Worm (Caenorhabditis elegans): ENCODE data around the gene nhr-3.

Gene nhr-3

ce11 chrX:14537625-14538024, 20.7 kb upstream of the nhr-3 start:
- TF ChIP-seq snpc-4 (tag; optimal IDR thresholded peaks at IDR 0.05) (no peak), nhr-28 (tag; optimal IDR thresholded peaks at IDR 0.05) (no peak), cnd-1 (tag; optimal IDR thresholded peaks at IDR 0.05) (no peak), nhr-237 (tag; optimal IDR thresholded peaks at IDR 0.05) (no peak), pha-4 (tag; optimal IDR thresholded peaks at IDR 0.05) (no peak), ham-2 (GFP tag; optimal IDR thresholded peaks at IDR 0.05) (no peak), elt-3 (tag; optimal IDR thresholded peaks at IDR 0.05) (no peak), hlh-1 (tag; optimal IDR thresholded peaks at IDR 0.05) (no peak), tbx-8 (GFP tag; optimal IDR thresholded peaks at IDR 0.05) (no peak), ceh-83 (GFP tag; optimal IDR thresholded peaks at IDR 0.05) (no peak), unc-120 (tag; optimal IDR thresholded peaks at IDR 0.05; ENCODE audit: poor library complexity, severe bottlenecking) (no peak), ces-1 (GFP tag; optimal IDR thresholded peaks at IDR 0.05) (no peak), zip-8 (tag; optimal IDR thresholded peaks at IDR 0.05) (no peak), mls-2 (tag; optimal IDR thresholded peaks at IDR 0.05) (no peak)

- TF ChIP-seq unc-120 (tag; optimal IDR thresholded peaks at IDR 0.05; ENCODE audit: poor library complexity, severe bottlenecking) (no peak), ceh-43 (GFP tag; optimal IDR thresholded peaks at IDR 0.05) (no peak), hlh-1 (tag; optimal IDR thresholded peaks at IDR 0.05) (no peak), tbx-8 (GFP tag; optimal IDR thresholded peaks at IDR 0.05) (no peak), elt-1 (tag; optimal IDR thresholded peaks at IDR 0.05; ENCODE audit: borderline replicate concordance, insufficient read depth) (no peak), mep-1 (tag; optimal IDR thresholded peaks at IDR 0.05) (no peak), nhr-2 (tag; optimal IDR thresholded peaks at IDR 0.05) (no peak), lin-13 (tag; optimal IDR thresholded peaks at IDR 0.05) (no peak), nhr-76 (tag; optimal IDR thresholded peaks at IDR 0.05) (no peak), M03D4.4 (tag; optimal IDR thresholded peaks at IDR 0.05) (no peak), nhr-28 (tag; optimal IDR thresholded peaks at IDR 0.05) (no peak), sptf-1 (tag; optimal IDR thresholded peaks at IDR 0.05) (no peak), unc-39 (tag; optimal IDR thresholded peaks at IDR 0.05) (no peak), sem-2 (GFP tag; optimal IDR thresholded peaks at IDR 0.05) (no peak), flh-1 (GFP tag; optimal IDR thresholded peaks at IDR 0.05) (no peak), mls-2 (tag; optimal IDR thresholded peaks at IDR 0.05) (no peak), bed-3 (GFP tag; optimal IDR thresholded peaks at IDR 0.05) (no peak), nhr-237 (tag; optimal IDR thresholded peaks at IDR 0.05) (no peak)
Observed at ce11 chrX:14539468-14539867, 18.8 kb upstream of the nhr-3 start.

- TF ChIP-seq elt-1 (tag; optimal IDR thresholded peaks at IDR 0.05; ENCODE audit: borderline replicate concordance, insufficient read depth): no peak
- no peak for TF ChIP-seq unc-39 (tag; optimal IDR thresholded peaks at IDR 0.05)
- TF ChIP-seq unc-62 (GFP tag; optimal IDR thresholded peaks at IDR 0.05): no peak
- no peak for TF ChIP-seq ceh-43 (GFP tag; optimal IDR thresholded peaks at IDR 0.05)
- TF ChIP-seq nhr-237 (tag; optimal IDR thresholded peaks at IDR 0.05): no peak
- no peak for TF ChIP-seq sem-2 (GFP tag; optimal IDR thresholded peaks at IDR 0.05)
- no peak for TF ChIP-seq mls-2 (tag; optimal IDR thresholded peaks at IDR 0.05)
- no peak for TF ChIP-seq flh-1 (GFP tag; optimal IDR thresholded peaks at IDR 0.05)
- TF ChIP-seq sptf-1 (tag; optimal IDR thresholded peaks at IDR 0.05): no peak
- TF ChIP-seq M03D4.4 (tag; optimal IDR thresholded peaks at IDR 0.05): no peak
- no peak for TF ChIP-seq mab-5 (tag; optimal IDR thresholded peaks at IDR 0.05)
- TF ChIP-seq hlh-1 (tag; optimal IDR thresholded peaks at IDR 0.05): no peak
- no peak for TF ChIP-seq ceh-83 (GFP tag; optimal IDR thresholded peaks at IDR 0.05)
Observed at ce11 chrX:14541992-14542391, 16.3 kb upstream of the nhr-3 start, which contains the start of gene fbxa-81. Gene fbxa-81 (minus strand): TSS chrX:14542092.

- no peak for TF ChIP-seq lsy-2 (tag; optimal IDR thresholded peaks at IDR 0.05)
- no peak for TF ChIP-seq unc-62 (GFP tag; optimal IDR thresholded peaks at IDR 0.05)
- no peak for TF ChIP-seq unc-120 (tag; optimal IDR thresholded peaks at IDR 0.05; ENCODE audit: poor library complexity, severe bottlenecking)
- no peak for TF ChIP-seq mep-1 (tag; optimal IDR thresholded peaks at IDR 0.05)
- TF ChIP-seq unc-39 (tag; optimal IDR thresholded peaks at IDR 0.05): no peak
- TF ChIP-seq tbx-8 (GFP tag; optimal IDR thresholded peaks at IDR 0.05): no peak
- no peak for TF ChIP-seq mls-2 (tag; optimal IDR thresholded peaks at IDR 0.05)
- no peak for TF ChIP-seq mab-5 (tag; optimal IDR thresholded peaks at IDR 0.05)
- TF ChIP-seq flh-1 (GFP tag; optimal IDR thresholded peaks at IDR 0.05): no peak
- no peak for TF ChIP-seq nhr-12 (tag; optimal IDR thresholded peaks at IDR 0.05)
- no peak for TF ChIP-seq lin-32 (GFP tag; optimal IDR thresholded peaks at IDR 0.05)
- no peak for TF ChIP-seq snpc-4 (tag; optimal IDR thresholded peaks at IDR 0.05)
- TF ChIP-seq elt-1 (tag; optimal IDR thresholded peaks at IDR 0.05; ENCODE audit: borderline replicate concordance, insufficient read depth): no peak
- no peak for TF ChIP-seq ces-1 (GFP tag; optimal IDR thresholded peaks at IDR 0.05)
- no peak for TF ChIP-seq elt-3 (tag; optimal IDR thresholded peaks at IDR 0.05)
- no peak for TF ChIP-seq nhr-2 (tag; optimal IDR thresholded peaks at IDR 0.05)
- no peak for TF ChIP-seq hlh-1 (tag; optimal IDR thresholded peaks at IDR 0.05)
Observed at ce11 chrX:14543224-14543623, 15.1 kb upstream of the nhr-3 start, which contains the start of gene T24C2.3. Gene T24C2.3 (plus strand): TSS chrX:14543524.

Measured in whole organism, mixed stage, embryonic.